4 fruit fly cellular contexts compared by ENCODE assay signal in genomic region chrX:8196598-8197228, dm6.
TF ChIP-seq lines count a peak whose summit lies in the region.

No protein-coding gene starts in this region.

- TF ChIP-seq CTCF in whole organism, embryonic (GFP tag; optimal IDR thresholded peaks at IDR 0.05; lab: Kevin White, UChicago): no peak

TF ChIP-seq in whole organism, embryonic, 481 proteins besides CTCF, POLR2A, EP300 and RAD21 (continues in another document):
- TF ChIP-seq zf30C (GFP tag; optimal IDR thresholded peaks at IDR 0.05; lab: Kevin White, UChicago): no peak
- no peak for TF ChIP-seq Taf1 (GFP tag; IDR thresholded peaks at IDR 0.05; lab: Robert Waterston, UW)
- peak; percentile 24 for TF ChIP-seq CG2875 (GFP tag; optimal IDR thresholded peaks at IDR 0.05; lab: Kevin White, UChicago)
- TF ChIP-seq kah (GFP tag; optimal IDR thresholded peaks at IDR 0.05; lab: Kevin White, UChicago): peak; percentile 24
- peak; percentile 20 for TF ChIP-seq CG17829 (tag; optimal IDR thresholded peaks at IDR 0.05; lab: Kevin White, UChicago)
- no peak for TF ChIP-seq dimm (GFP tag; IDR thresholded peaks at IDR 0.05; lab: Robert Waterston, UW)
- TF ChIP-seq Hr3 (GFP tag; optimal IDR thresholded peaks at IDR 0.05; lab: Kevin White, UChicago): no peak
- TF ChIP-seq CG13123 (GFP tag; optimal IDR thresholded peaks at IDR 0.05; lab: Kevin White, UChicago): no peak
- TF ChIP-seq zfh2 (GFP tag; optimal IDR thresholded peaks at IDR 0.05; lab: Kevin White, UChicago): no peak
- peak; percentile 52 for TF ChIP-seq lab (GFP tag; optimal IDR thresholded peaks at IDR 0.05; lab: Kevin White, UChicago)
- TF ChIP-seq z (GFP tag; IDR thresholded peaks at IDR 0.05; lab: Robert Waterston, UW): peak; percentile 76; the same call in 2 of the 3 replicates
- TF ChIP-seq az2 (GFP tag; optimal IDR thresholded peaks at IDR 0.05; lab: Kevin White, UChicago): peak; percentile 29
- no peak for TF ChIP-seq exex (tag; optimal IDR thresholded peaks at IDR 0.05; lab: Kevin White, UChicago)
- TF ChIP-seq Doc2 (GFP tag; IDR thresholded peaks at IDR 0.05; lab: Robert Waterston, UW): 0 out of 2 replicates have a peak, but pooled peaks have one; percentile 7
- no peak for TF ChIP-seq dati (GFP tag; IDR thresholded peaks at IDR 0.05; lab: Robert Waterston, UW)
- TF ChIP-seq CG10959 (GFP tag; IDR thresholded peaks at IDR 0.05; lab: Robert Waterston, UW): 0 out of 2 replicates have a peak, but pooled peaks have one; percentile 18
- peak; percentile 35; the same call in 1 of the 2 replicates for TF ChIP-seq sim (GFP tag; IDR thresholded peaks at IDR 0.05; lab: Robert Waterston, UW)
- TF ChIP-seq slp2 (GFP tag; optimal IDR thresholded peaks at IDR 0.05; lab: Kevin White, UChicago): no peak
- TF ChIP-seq Sox102F (GFP tag; optimal IDR thresholded peaks at IDR 0.05; lab: Kevin White, UChicago): peak; percentile 62
- no peak for TF ChIP-seq vnd (GFP tag; IDR thresholded peaks at IDR 0.05; lab: Robert Waterston, UW; ENCODE audit: partially characterized antibody)
- TF ChIP-seq ranshi (GFP tag; IDR thresholded peaks at IDR 0.05; lab: Robert Waterston, UW): peak; percentile 65; the same call in 1 of the 2 replicates
- TF ChIP-seq CG18011 (GFP tag; optimal IDR thresholded peaks at IDR 0.05; lab: Kevin White, UChicago): no peak

TF ChIP-seq in whole organism, prepupa, 60 proteins besides CTCF, POLR2A, EP300 and RAD21 (continues in another document):
- TF ChIP-seq CG16779 (tag; optimal IDR thresholded peaks at IDR 0.05; lab: Kevin White, UChicago): peak; percentile 7
- TF ChIP-seq achi (GFP tag; optimal IDR thresholded peaks at IDR 0.05; lab: Kevin White, UChicago): peak; percentile 70
- TF ChIP-seq Smox (GFP tag; optimal IDR thresholded peaks at IDR 0.05; lab: Kevin White, UChicago): peak; percentile 67
- peak; percentile 62 for TF ChIP-seq esn (GFP tag; optimal IDR thresholded peaks at IDR 0.05; lab: Kevin White, UChicago)
- peak; percentile 65 for TF ChIP-seq CG11762 (GFP tag; optimal IDR thresholded peaks at IDR 0.05; lab: Kevin White, UChicago; ENCODE audit: insufficient read depth)
- TF ChIP-seq CG3032 (tag; optimal IDR thresholded peaks at IDR 0.05; lab: Kevin White, UChicago): peak; percentile 61
- TF ChIP-seq CG34406 (GFP tag; optimal IDR thresholded peaks at IDR 0.05; lab: Kevin White, UChicago): peak; percentile 62
- peak; percentile 93 for TF ChIP-seq Eip78C (GFP tag; lab: Kevin White, UChicago)
- TF ChIP-seq Hr38 (GFP tag; optimal IDR thresholded peaks at IDR 0.05; lab: Kevin White, UChicago): no peak
- peak; percentile 70 for TF ChIP-seq lz (GFP tag; optimal IDR thresholded peaks at IDR 0.05; lab: Kevin White, UChicago)
- peak; percentile 88 for TF ChIP-seq svp (GFP tag; lab: Kevin White, UChicago)
- peak; percentile 31 for TF ChIP-seq fd59A (GFP tag; optimal IDR thresholded peaks at IDR 0.05; lab: Kevin White, UChicago)
- TF ChIP-seq dac (GFP tag; optimal IDR thresholded peaks at IDR 0.05; lab: Kevin White, UChicago): peak; percentile 31
- TF ChIP-seq Gug (GFP tag; IDR thresholded peaks at IDR 0.05; lab: Robert Waterston, UW): peak; percentile 69
- peak; percentile 78 for TF ChIP-seq topi (GFP tag; optimal IDR thresholded peaks at IDR 0.05; lab: Kevin White, UChicago)
- peak; percentile 60 for TF ChIP-seq CG11902 (GFP tag; optimal IDR thresholded peaks at IDR 0.05; lab: Kevin White, UChicago)
- peak; percentile 61 for TF ChIP-seq Lpt (GFP tag; optimal IDR thresholded peaks at IDR 0.05; lab: Kevin White, UChicago)
- TF ChIP-seq CG6808 (GFP tag; optimal IDR thresholded peaks at IDR 0.05; lab: Kevin White, UChicago): peak; percentile 29
- peak; percentile 53 for TF ChIP-seq CG8632 (GFP tag; optimal IDR thresholded peaks at IDR 0.05; lab: Kevin White, UChicago)
- peak; percentile 59 for TF ChIP-seq Hr4 (GFP tag; optimal IDR thresholded peaks at IDR 0.05; lab: Kevin White, UChicago)
- peak; percentile 64 for TF ChIP-seq CG10669 (GFP tag; optimal IDR thresholded peaks at IDR 0.05; lab: Kevin White, UChicago)
- peak; percentile 61 for TF ChIP-seq CG7368 (GFP tag; optimal IDR thresholded peaks at IDR 0.05; lab: Kevin White, UChicago)
- peak; percentile 66 for TF ChIP-seq CG31627 (GFP tag; optimal IDR thresholded peaks at IDR 0.05; lab: Kevin White, UChicago)
- peak; percentile 41 for TF ChIP-seq CG4318 (GFP tag; optimal IDR thresholded peaks at IDR 0.05; lab: Kevin White, UChicago)

TF ChIP-seq in whole organism, pupa, 21 proteins besides CTCF, POLR2A, EP300 and RAD21:
- TF ChIP-seq rn (GFP tag; IDR thresholded peaks at IDR 0.05; lab: Robert Waterston, UW) (peak; percentile 55), CG34367 (tag; optimal IDR thresholded peaks at IDR 0.05; lab: Kevin White, UChicago) (peak; percentile 67), CG4496 (GFP tag; IDR thresholded peaks at IDR 0.05; lab: Robert Waterston, UW) (peak; percentile 89), CG9948 (tag; optimal IDR thresholded peaks at IDR 0.05; lab: Kevin White, UChicago) (peak; percentile 66), CG10348 (GFP tag; IDR thresholded peaks at IDR 0.05; lab: Robert Waterston, UW) (0 out of 2 replicates have a peak, but pooled peaks have one; percentile 31), CG12605 (GFP tag; IDR thresholded peaks at IDR 0.05; lab: Robert Waterston, UW) (peak; percentile 83), fd96Ca (GFP tag; IDR thresholded peaks at IDR 0.05; lab: Robert Waterston, UW) (peak; percentile 82), Pif1A (GFP tag; optimal IDR thresholded peaks at IDR 0.05; lab: Kevin White, UChicago) (peak; percentile 70), D1 (tag; optimal IDR thresholded peaks at IDR 0.05; lab: Kevin White, UChicago) (no peak), CG32121 (GFP tag; IDR thresholded peaks at IDR 0.05; lab: Robert Waterston, UW) (peak; percentile 58), CG8159 (tag; optimal IDR thresholded peaks at IDR 0.05; lab: Kevin White, UChicago) (peak; percentile 55), EcR (GFP tag; optimal IDR thresholded peaks at IDR 0.05; lab: Kevin White, UChicago) (peak; percentile 69), CG15710 (tag; optimal IDR thresholded peaks at IDR 0.05; lab: Kevin White, UChicago) (peak; percentile 55), Snoo (tag; optimal IDR thresholded peaks at IDR 0.05; lab: Kevin White, UChicago) (peak; percentile 63), CG17806 (tag; optimal IDR thresholded peaks at IDR 0.05; lab: Kevin White, UChicago) (peak; percentile 69), CG8301 (tag; optimal IDR thresholded peaks at IDR 0.05; lab: Kevin White, UChicago) (peak; percentile 68), gl (tag; optimal IDR thresholded peaks at IDR 0.05; lab: Kevin White, UChicago) (peak; percentile 19), CG13204 (GFP tag; optimal IDR thresholded peaks at IDR 0.05; lab: Kevin White, UChicago) (peak; percentile 81), CG14655 (GFP tag; optimal IDR thresholded peaks at IDR 0.05; lab: Kevin White, UChicago) (peak; percentile 80), Pif1B (GFP tag; optimal IDR thresholded peaks at IDR 0.05; lab: Kevin White, UChicago) (peak; percentile 75), Ets98B (GFP tag; IDR thresholded peaks at IDR 0.05; lab: Robert Waterston, UW) (peak; percentile 79)

TF ChIP-seq in whole organism, wandering third instar larva, 38 proteins besides CTCF, POLR2A, EP300 and RAD21 (continues in another document):
- TF ChIP-seq tai (GFP tag; optimal IDR thresholded peaks at IDR 0.05; lab: Kevin White, UChicago): no peak
- peak; percentile 69 for TF ChIP-seq br (GFP tag; optimal IDR thresholded peaks at IDR 0.05; lab: Kevin White, UChicago)
- no peak for TF ChIP-seq Myc (optimal IDR thresholded peaks at IDR 0.05; lab: Kevin White, UChicago)
- no peak for TF ChIP-seq jim (GFP tag; optimal IDR thresholded peaks at IDR 0.05; lab: Kevin White, UChicago)
- no peak for TF ChIP-seq sv (GFP tag; optimal IDR thresholded peaks at IDR 0.05; lab: Kevin White, UChicago)
- no peak for TF ChIP-seq sage (GFP tag; optimal IDR thresholded peaks at IDR 0.05; lab: Kevin White, UChicago)
- peak; percentile 82 for TF ChIP-seq ey (GFP tag; optimal IDR thresholded peaks at IDR 0.05; lab: Kevin White, UChicago)
- no peak for TF ChIP-seq Hr83 (GFP tag; optimal IDR thresholded peaks at IDR 0.05; lab: Kevin White, UChicago; ENCODE audit: poor library complexity, severe bottlenecking)
- TF ChIP-seq GATAd (GFP tag; optimal IDR thresholded peaks at IDR 0.05; lab: Kevin White, UChicago): no peak
- peak; percentile 85 for TF ChIP-seq fru (GFP tag; optimal IDR thresholded peaks at IDR 0.05; lab: Kevin White, UChicago)
- no peak for TF ChIP-seq Hr78 (GFP tag; optimal IDR thresholded peaks at IDR 0.05; lab: Kevin White, UChicago)
- TF ChIP-seq pan (optimal IDR thresholded peaks at IDR 0.05; lab: Kevin White, UChicago): no peak
- peak; percentile 14 for TF ChIP-seq CG32264 (GFP tag; optimal IDR thresholded peaks at IDR 0.05; lab: Kevin White, UChicago)
- TF ChIP-seq Hnf4 (GFP tag; optimal IDR thresholded peaks at IDR 0.05; lab: Kevin White, UChicago): peak; percentile 55
- peak; percentile 64 for TF ChIP-seq HLH106 (tag; optimal IDR thresholded peaks at IDR 0.05; lab: Kevin White, UChicago)
- no peak for TF ChIP-seq Abd-B (GFP tag; optimal IDR thresholded peaks at IDR 0.05; lab: Kevin White, UChicago)
- TF ChIP-seq rgr (GFP tag; optimal IDR thresholded peaks at IDR 0.05; lab: Kevin White, UChicago): peak; percentile 76
- TF ChIP-seq Mio (GFP tag; optimal IDR thresholded peaks at IDR 0.05; lab: Kevin White, UChicago): no peak
- peak; percentile 57 for TF ChIP-seq Sp1 (GFP tag; optimal IDR thresholded peaks at IDR 0.05; lab: Kevin White, UChicago)
- TF ChIP-seq h (GFP tag; optimal IDR thresholded peaks at IDR 0.05; lab: Kevin White, UChicago): peak; percentile 77
- TF ChIP-seq dmrt93B (GFP tag; optimal IDR thresholded peaks at IDR 0.05; lab: Kevin White, UChicago): peak; percentile 27
- no peak for TF ChIP-seq CrebA (GFP tag; optimal IDR thresholded peaks at IDR 0.05; lab: Kevin White, UChicago; ENCODE audit: borderline replicate concordance)
- no peak for TF ChIP-seq dl (GFP tag; optimal IDR thresholded peaks at IDR 0.05; lab: Kevin White, UChicago; ENCODE audit: insufficient read depth in 1 of 2, partially characterized antibody in 2 of 2)
- peak; percentile 13 for TF ChIP-seq psq (GFP tag; optimal IDR thresholded peaks at IDR 0.05; lab: Kevin White, UChicago)
- no peak for TF ChIP-seq Vsx2 (GFP tag; optimal IDR thresholded peaks at IDR 0.05; lab: Kevin White, UChicago; ENCODE audit: partially characterized antibody)
- TF ChIP-seq usp (GFP tag; optimal IDR thresholded peaks at IDR 0.05; lab: Kevin White, UChicago): no peak
- no peak for TF ChIP-seq lola (GFP tag; optimal IDR thresholded peaks at IDR 0.05; lab: Kevin White, UChicago)
- TF ChIP-seq woc (GFP tag; optimal IDR thresholded peaks at IDR 0.05; lab: Kevin White, UChicago): peak; percentile 63
- no peak for TF ChIP-seq CG9705 (GFP tag; optimal IDR thresholded peaks at IDR 0.05; lab: Kevin White, UChicago)
- TF ChIP-seq brk (GFP tag; optimal IDR thresholded peaks at IDR 0.05; lab: Kevin White, UChicago): no peak
- no peak for TF ChIP-seq dsf (GFP tag; optimal IDR thresholded peaks at IDR 0.05; lab: Kevin White, UChicago; ENCODE audit: borderline replicate concordance)
- peak; percentile 66 for TF ChIP-seq OdsH (GFP tag; optimal IDR thresholded peaks at IDR 0.05; lab: Kevin White, UChicago)

Comparison
In these comparisons a context has a peak if more than half of its experiments do, and no peak if none do; other contexts are left out.
1. Of the 7 proteins assayed by ChIP-seq in both whole organism, embryonic and whole organism, prepupa: peak only in whole organism, embryonic: none; only in whole organism, prepupa: CG16779, CG6854, Hr39 and Lpt; in both: Blimp-1, Gug and Sox102F; in neither: 0.